Worm (Caenorhabditis elegans) whole organism, mixed stage, embryonic: Measurements from ENCODE around the gene F14F8.14.

Experiments used
- M03D4.4 ChIP-seq: sonication (generic microtip); optimal IDR thresholded peaks from 2 replicates; lab custom pipeline; 2017; ENCODE audit warnings: mild to moderate bottlenecking, missing genetic modification characterization, missing compliant biosample characterization
- bed-3 ChIP-seq: fragments of 200-800 bp; sonication (Bioruptor generic); optimal IDR thresholded peaks from 3 replicates; lab custom pipeline; 2018; ENCODE audit warnings: mild to moderate bottlenecking, missing genetic modification characterization, moderate library complexity, missing compliant biosample characterization
- blmp-1 ChIP-seq: fragments of 150-350 bp; optimal IDR thresholded peaks from 2 replicates; lab custom pipeline; 2014; ENCODE audit warnings: missing biosample characterization, missing genetic modification characterization
- ceh-39 ChIP-seq: fragments of 150-350 bp; optimal IDR thresholded peaks from 2 replicates; lab custom pipeline; 2014; ENCODE audit warnings: missing biosample characterization, missing genetic modification characterization
- ceh-43 ChIP-seq: fragments of 200-800 bp; sonication (Bioruptor generic); optimal IDR thresholded peaks from 2 replicates; lab custom pipeline; 2018; ENCODE audit warnings: mild to moderate bottlenecking, missing genetic modification characterization, moderate library complexity, missing compliant biosample characterization
- ceh-83 ChIP-seq: fragments of 200-800 bp; sonication (Bioruptor generic); optimal IDR thresholded peaks from 2 replicates; lab custom pipeline; 2018; ENCODE audit warnings: mild to moderate bottlenecking, missing genetic modification characterization, missing compliant biosample characterization
- cnd-1 ChIP-seq: fragments of 200-800 bp; sonication (Bioruptor generic); optimal IDR thresholded peaks from 2 replicates; lab custom pipeline; 2018; ENCODE audit warnings: mild to moderate bottlenecking, missing genetic modification characterization, missing compliant biosample characterization
- drap-1 ChIP-seq: fragments of 200-800 bp; sonication (Bioruptor generic); optimal IDR thresholded peaks from 3 replicates; lab custom pipeline; 2018; ENCODE audit warnings: mild to moderate bottlenecking, missing genetic modification characterization, missing compliant biosample characterization
- elt-1 ChIP-seq: sonication (generic microtip); optimal IDR thresholded peaks from 2 replicates; lab custom pipeline; 2017; ENCODE audit warnings: missing genetic modification characterization, mild to moderate bottlenecking, missing compliant biosample characterization, antibody characterized with exemption, moderate library complexity, borderline replicate concordance; ENCODE audit not compliant: insufficient read depth
- elt-3 ChIP-seq: fragments of 150-350 bp; optimal IDR thresholded peaks from 2 replicates; lab custom pipeline; 2014; ENCODE audit warnings: missing biosample characterization, missing genetic modification characterization
- flh-1 ChIP-seq: fragments of 200-800 bp; sonication (Bioruptor generic); optimal IDR thresholded peaks from 2 replicates; lab custom pipeline; 2018; ENCODE audit warnings: mild to moderate bottlenecking, missing genetic modification characterization, moderate library complexity, missing compliant biosample characterization
- ham-2 ChIP-seq: fragments of 200-800 bp; sonication (Bioruptor generic); optimal IDR thresholded peaks from 2 replicates; lab custom pipeline; 2018; ENCODE audit warnings: mild to moderate bottlenecking, missing genetic modification characterization, missing compliant biosample characterization
- hlh-1 ChIP-seq: fragments of 150-350 bp; optimal IDR thresholded peaks from 2 replicates; lab custom pipeline; 2014; ENCODE audit warnings: missing biosample characterization, missing genetic modification reagents, missing genetic modification characterization
- lin-13 ChIP-seq: fragments of 150-350 bp; optimal IDR thresholded peaks from 2 replicates; lab custom pipeline; 2014; ENCODE audit warnings: missing biosample characterization, missing genetic modification characterization
- lin-32 ChIP-seq: fragments of 200-800 bp; sonication (Bioruptor generic); optimal IDR thresholded peaks from 2 replicates; lab custom pipeline; 2018; ENCODE audit warnings: mild to moderate bottlenecking, missing genetic modification characterization, missing compliant biosample characterization
- lsy-2 ChIP-seq: fragments of 150-350 bp; optimal IDR thresholded peaks from 2 replicates; lab custom pipeline; 2014; ENCODE audit warnings: missing biosample characterization, missing genetic modification characterization
- mab-5 ChIP-seq: fragments of 150-350 bp; optimal IDR thresholded peaks from 2 replicates; lab custom pipeline; 2014; ENCODE audit warnings: missing biosample characterization, missing genetic modification characterization
- mep-1 ChIP-seq: fragments of 150-350 bp; optimal IDR thresholded peaks from 2 replicates; lab custom pipeline; 2017; ENCODE audit warnings: missing biosample characterization, missing genetic modification reagents, missing genetic modification characterization, inconsistent platforms
- mls-2 ChIP-seq: sonication (generic microtip); optimal IDR thresholded peaks from 2 replicates; lab custom pipeline; 2016; ENCODE audit warnings: mild to moderate bottlenecking, missing genetic modification characterization, moderate library complexity, missing compliant biosample characterization
- nhr-12 ChIP-seq: fragments of 150-350 bp; optimal IDR thresholded peaks from 2 replicates; lab custom pipeline; 2014; ENCODE audit warnings: missing biosample characterization, missing genetic modification characterization
- nhr-237 ChIP-seq: fragments of 150-350 bp; optimal IDR thresholded peaks from 2 replicates; lab custom pipeline; 2014; ENCODE audit warnings: missing biosample characterization, missing genetic modification characterization
- nhr-28 ChIP-seq: fragments of 150-350 bp; optimal IDR thresholded peaks from 2 replicates; lab custom pipeline; 2014; ENCODE audit warnings: missing biosample characterization, missing genetic modification characterization
- nhr-76 ChIP-seq: sonication (generic microtip); optimal IDR thresholded peaks from 2 replicates; lab custom pipeline; 2017; ENCODE audit warnings: missing biosample characterization, missing genetic modification characterization
- pha-4 ChIP-seq: fragments of 150-350 bp; optimal IDR thresholded peaks from 2 replicates; lab custom pipeline; 2018; ENCODE audit warnings: missing biosample characterization, missing genetic modification reagents, missing genetic modification characterization
- sem-2 ChIP-seq: fragments of 200-800 bp; sonication (Bioruptor generic); optimal IDR thresholded peaks from 2 replicates; lab custom pipeline; 2018; ENCODE audit warnings: mild to moderate bottlenecking, missing genetic modification characterization, missing compliant biosample characterization
- snpc-4 ChIP-seq: fragments of 150-350 bp; optimal IDR thresholded peaks from 2 replicates; lab custom pipeline; 2014; ENCODE audit warnings: missing biosample characterization, missing genetic modification characterization
- sptf-1 ChIP-seq: sonication (generic microtip); optimal IDR thresholded peaks from 2 replicates; lab custom pipeline; 2017; ENCODE audit warnings: mild to moderate bottlenecking, missing genetic modification characterization, moderate library complexity, missing compliant biosample characterization
- tbx-8 ChIP-seq: fragments of 200-800 bp; sonication (Bioruptor generic); optimal IDR thresholded peaks from 2 replicates; lab custom pipeline; 2018; ENCODE audit warnings: mild to moderate bottlenecking, missing genetic modification characterization, moderate library complexity, missing compliant biosample characterization
- unc-120 ChIP-seq: sonication (generic microtip); optimal IDR thresholded peaks from 2 replicates; lab custom pipeline; 2017; ENCODE audit warnings: missing genetic modification characterization, missing compliant biosample characterization; ENCODE audit not compliant: poor library complexity, severe bottlenecking
- unc-39 ChIP-seq: fragments of 150-350 bp; optimal IDR thresholded peaks from 2 replicates; lab custom pipeline; 2014; ENCODE audit warnings: missing biosample characterization, missing genetic modification characterization
- unc-62 ChIP-seq: fragments of 150-350 bp; optimal IDR thresholded peaks from 2 replicates; lab custom pipeline; 2014; ENCODE audit warnings: missing biosample characterization, missing genetic modification reagents, missing genetic modification characterization
- zip-8 ChIP-seq: fragments of 150-350 bp; optimal IDR thresholded peaks from 2 replicates; lab custom pipeline; 2014; ENCODE audit warnings: missing biosample characterization, missing genetic modification characterization

Gene F14F8.14

ce11 chrV:16628991-16629390 is 37.6 kb downstream of the F14F8.14 start, which contains the start of gene W06G6.2:
W06G6.2 (plus strand) TSS chrV:16629291.
- no peak for TF ChIP-seq nhr-237 (tag; lab: Kevin White, UChicago)
- TF ChIP-seq nhr-28 (tag; lab: Kevin White, UChicago), result no peak
- TF ChIP-seq ceh-43, result no peak
- TF ChIP-seq elt-1 (tag; lab: Kevin White, UChicago), result no peak
- TF ChIP-seq lin-13 (tag; lab: Kevin White, UChicago), result no peak
- no peak for TF ChIP-seq sem-2
- no peak for TF ChIP-seq unc-62 (GFP tag; lab: Kevin White, UChicago)
- TF ChIP-seq nhr-12 (tag; lab: Kevin White, UChicago), result no peak
- TF ChIP-seq ham-2, result no peak
- TF ChIP-seq nhr-76, result no peak
- no peak for TF ChIP-seq mep-1 (tag; lab: Kevin White, UChicago)
- TF ChIP-seq elt-3, result no peak
- TF ChIP-seq drap-1, result no peak

ce11 chrV:16627962-16628361 is 38.6 kb downstream of the F14F8.14 start, which contains the start of gene oac-53:
oac-53 (minus strand) TSS chrV:16627970.
- TF ChIP-seq M03D4.4 (no peak), hlh-1 (tag; lab: Kevin White, UChicago) (no peak), flh-1 (GFP tag; lab: Kevin White, UChicago) (no peak), elt-3 (no peak), blmp-1 (tag; lab: Kevin White, UChicago) (no peak), lin-13 (tag; lab: Kevin White, UChicago) (no peak), ceh-83 (no peak), pha-4 (no peak), mls-2 (no peak), unc-62 (GFP tag; lab: Kevin White, UChicago) (no peak), bed-3 (GFP tag; lab: Kevin White, UChicago) (no peak), sptf-1 (tag; lab: Kevin White, UChicago) (no peak), ceh-43 (no peak), ceh-39 (tag; lab: Kevin White, UChicago) (no peak), ham-2 (no peak), lsy-2 (no peak), snpc-4 (no peak), lin-32 (no peak), nhr-28 (tag; lab: Kevin White, UChicago) (no peak), mep-1 (tag; lab: Kevin White, UChicago) (no peak)

- TF ChIP-seq blmp-1 (tag; lab: Kevin White, UChicago) (no peak), zip-8 (tag; lab: Kevin White, UChicago) (no peak), lin-13 (tag; lab: Kevin White, UChicago) (no peak), tbx-8 (no peak), hlh-1 (tag; lab: Kevin White, UChicago) (no peak), unc-39 (tag; lab: Kevin White, UChicago) (no peak), mab-5 (no peak), drap-1 (no peak), unc-120 (tag; lab: Kevin White, UChicago) (no peak), unc-62 (GFP tag; lab: Kevin White, UChicago) (no peak), ceh-43 (no peak), ceh-83 (no peak), nhr-12 (tag; lab: Kevin White, UChicago) (no peak)
- TF ChIP-seq, all 35 proteins: peak for 0
Observed at ce11 chrV:16622754-16623261, 43.7 kb downstream of the F14F8.14 start, which contains the start of gene Y70C5A.2. Y70C5A.2 (minus strand) TSS chrV:16623211.

ce11 chrV:16621894-16622293 is 44.7 kb downstream of the F14F8.14 start:
- TF ChIP-seq blmp-1 (tag; lab: Kevin White, UChicago), result no peak
- no peak for TF ChIP-seq mep-1 (tag; lab: Kevin White, UChicago)
- no peak for TF ChIP-seq zip-8 (tag; lab: Kevin White, UChicago)
- TF ChIP-seq bed-3 (GFP tag; lab: Kevin White, UChicago), result no peak
- TF ChIP-seq sem-2, result peak; percentile 36
- TF ChIP-seq flh-1 (GFP tag; lab: Kevin White, UChicago), result peak; percentile 17
- peak; percentile 66 for TF ChIP-seq M03D4.4
- TF ChIP-seq ceh-43, result no peak
- TF ChIP-seq mls-2, result peak; percentile 14
- peak; percentile 3 for TF ChIP-seq hlh-1 (tag; lab: Kevin White, UChicago)
- peak; percentile 51 for TF ChIP-seq cnd-1 (tag; lab: Kevin White, UChicago)
- TF ChIP-seq drap-1, result peak; percentile 47
- TF ChIP-seq mab-5, result no peak
- TF ChIP-seq sptf-1 (tag; lab: Kevin White, UChicago), result peak; percentile 75
- TF ChIP-seq, all 35 proteins: peak for 8
